Fruit fly (Drosophila melanogaster) whole organism, prepupa: ENCODE measurements around the gene CG34056.

Source experiments
- CG10631 ChIP-seq: fragments of 200-800 bp; sonication (Bioruptor generic); optimal IDR thresholded peaks from 2 replicates; lab custom pipeline; 2016; ENCODE audit warnings: missing biosample characterization, missing genetic modification characterization
- CG11294 ChIP-seq: fragments of 200-800 bp; sonication (Bioruptor generic); IDR thresholded peaks from 2 replicates; pipeline ENCODE4 v1.3.6; 2022; ENCODE audit warnings: missing biosample characterization, missing genetic modification characterization
- CG11762 ChIP-seq: fragments of 200-800 bp; sonication (Bioruptor generic); optimal IDR thresholded peaks from 3 replicates; lab custom pipeline; 2016; ENCODE audit warnings: missing biosample characterization, missing genetic modification characterization; ENCODE audit not compliant: insufficient read depth
- CG11902 ChIP-seq: fragments of 200-800 bp; sonication (Bioruptor generic); optimal IDR thresholded peaks from 3 replicates; lab custom pipeline; 2016; ENCODE audit warnings: missing biosample characterization, missing genetic modification characterization
- CG15336 ChIP-seq: fragments of 200-800 bp; sonication (Bioruptor generic); IDR thresholded peaks from 2 replicates; pipeline ENCODE4 v1.3.6; 2022; ENCODE audit warnings: missing biosample characterization, missing genetic modification characterization
- CG1621 ChIP-seq: fragments of 200-800 bp; sonication (Bioruptor generic); optimal IDR thresholded peaks from 3 replicates; lab custom pipeline; 2018; ENCODE audit warnings: missing biosample characterization, mild to moderate bottlenecking, missing genetic modification characterization
- CG16779 ChIP-seq: fragments of 200-800 bp; sonication (Bioruptor generic); optimal IDR thresholded peaks from 3 replicates; lab custom pipeline; 2017; ENCODE audit warnings: missing biosample characterization, mild to moderate bottlenecking, missing genetic modification characterization
- CG3032 ChIP-seq: fragments of 200-800 bp; optimal IDR thresholded peaks from 2 replicates; lab custom pipeline; 2019; ENCODE audit warnings: missing biosample characterization, mild to moderate bottlenecking, missing genetic modification characterization, moderate library complexity
- CG32006 ChIP-seq: fragments of 200-800 bp; sonication (Bioruptor generic); optimal IDR thresholded peaks from 3 replicates; lab custom pipeline; 2017; ENCODE audit warnings: missing biosample characterization, mild to moderate bottlenecking, missing genetic modification characterization
- CG34406 ChIP-seq: fragments of 200-800 bp; sonication (Bioruptor generic); optimal IDR thresholded peaks from 3 replicates; lab custom pipeline; 2016; ENCODE audit warnings: missing biosample characterization, missing genetic modification characterization
- CG3919 ChIP-seq: fragments of 200-800 bp; sonication (Bioruptor generic); optimal IDR thresholded peaks from 3 replicates; lab custom pipeline; 2016; ENCODE audit warnings: missing biosample characterization, missing genetic modification characterization
- CG6163 ChIP-seq: fragments of 200-800 bp; sonication (Bioruptor generic); IDR thresholded peaks from 3 replicates; pipeline ENCODE4 v1.3.6; 2022; ENCODE audit warnings: missing biosample characterization, missing genetic modification characterization
- CG6792 ChIP-seq: fragments of 200-800 bp; sonication (Bioruptor generic); optimal IDR thresholded peaks from 3 replicates; lab custom pipeline; 2016; ENCODE audit warnings: missing biosample characterization, missing genetic modification characterization
- CG6808 ChIP-seq: fragments of 200-800 bp; sonication (Bioruptor generic); optimal IDR thresholded peaks from 3 replicates; lab custom pipeline; 2017; ENCODE audit warnings: missing biosample characterization, missing genetic modification characterization, mild to moderate bottlenecking, moderate library complexity, missing genetic modification reagents
- CG6854 ChIP-seq: fragments of 200-800 bp; sonication (Bioruptor generic); optimal IDR thresholded peaks from 2 replicates; lab custom pipeline; 2017; ENCODE audit warnings: missing biosample characterization, mild to moderate bottlenecking, missing genetic modification characterization
- CG7368 ChIP-seq: fragments of 200-800 bp; sonication (Bioruptor generic); optimal IDR thresholded peaks from 3 replicates; lab custom pipeline; 2016; ENCODE audit warnings: missing biosample characterization, missing genetic modification characterization
- CG8319 ChIP-seq: fragments of 200-800 bp; sonication (Bioruptor generic); optimal IDR thresholded peaks from 3 replicates; lab custom pipeline; 2016; ENCODE audit warnings: missing biosample characterization, missing genetic modification characterization
- CG8632 ChIP-seq: fragments of 200-800 bp; sonication (Bioruptor generic); optimal IDR thresholded peaks from 3 replicates; lab custom pipeline; 2016; ENCODE audit warnings: missing biosample characterization, missing genetic modification characterization
- CG9139 ChIP-seq: fragments of 200-800 bp; sonication (Bioruptor generic); optimal IDR thresholded peaks from 3 replicates; lab custom pipeline; 2017; ENCODE audit warnings: missing biosample characterization, mild to moderate bottlenecking, missing genetic modification characterization
- Eip75B ChIP-seq: fragments of 200-800 bp; sonication (Bioruptor generic); optimal IDR thresholded peaks from 3 replicates; lab custom pipeline; 2016; ENCODE audit warnings: missing biosample characterization, missing genetic modification characterization
- Eip78C ChIP-seq: fragments of 200-800 bp; sonication (Bioruptor generic); peaks from one replicate; lab custom pipeline; 2016; ENCODE audit warnings: missing biosample characterization, missing genetic modification characterization
- Eip93F ChIP-seq: fragments of 200-800 bp; sonication (Bioruptor generic); optimal IDR thresholded peaks from 2 replicates; lab custom pipeline; 2016; ENCODE audit warnings: missing biosample characterization, mild to moderate bottlenecking, missing genetic modification characterization
- Ets21C ChIP-seq: fragments of 200-800 bp; sonication (Bioruptor generic); optimal IDR thresholded peaks from 3 replicates; lab custom pipeline; 2016; ENCODE audit warnings: missing biosample characterization, missing genetic modification characterization
- Hr38 ChIP-seq: sonication (Bioruptor generic); optimal IDR thresholded peaks from 2 replicates; lab custom pipeline; 2016; ENCODE audit warnings: missing biosample characterization, missing genetic modification characterization
- Hr39 ChIP-seq: fragments of 200-800 bp; sonication (Bioruptor generic); optimal IDR thresholded peaks from 2 replicates; lab custom pipeline; 2016; ENCODE audit warnings: missing biosample characterization, missing genetic modification characterization
- Hr4 ChIP-seq: fragments of 200-800 bp; sonication (Bioruptor generic); optimal IDR thresholded peaks from 3 replicates; lab custom pipeline; 2016; ENCODE audit warnings: missing biosample characterization, missing genetic modification characterization
- Lpt ChIP-seq: fragments of 200-800 bp; sonication (Bioruptor generic); optimal IDR thresholded peaks from 3 replicates; lab custom pipeline; 2016; ENCODE audit warnings: missing biosample characterization, missing genetic modification characterization
- Met ChIP-seq: fragments of 200-800 bp; sonication (Bioruptor generic); optimal IDR thresholded peaks from 3 replicates; lab custom pipeline; 2016; ENCODE audit warnings: missing biosample characterization, missing genetic modification characterization
- OdsH ChIP-seq: fragments of 200-800 bp; sonication (Bioruptor generic); optimal IDR thresholded peaks from 3 replicates; lab custom pipeline; 2016; ENCODE audit warnings: missing biosample characterization, missing genetic modification characterization
- Smox ChIP-seq: fragments of 200-800 bp; sonication (Bioruptor generic); optimal IDR thresholded peaks from 3 replicates; lab custom pipeline; 2016; ENCODE audit warnings: missing biosample characterization, missing genetic modification characterization
- Sox102F ChIP-seq: fragments of 200-800 bp; sonication (Bioruptor generic); optimal IDR thresholded peaks from 2 replicates; lab custom pipeline; 2016; ENCODE audit warnings: missing biosample characterization, mild to moderate bottlenecking, missing genetic modification characterization
- Sox15 ChIP-seq: fragments of 200-800 bp; sonication (Bioruptor generic); optimal IDR thresholded peaks from 3 replicates; lab custom pipeline; 2016; ENCODE audit warnings: missing biosample characterization, missing genetic modification characterization
- achi ChIP-seq: fragments of 200-800 bp; sonication (Bioruptor generic); optimal IDR thresholded peaks from 3 replicates; lab custom pipeline; 2016; ENCODE audit warnings: missing biosample characterization, missing genetic modification characterization
- acj6 ChIP-seq: fragments of 200-800 bp; sonication (Bioruptor generic); optimal IDR thresholded peaks from 3 replicates; lab custom pipeline; 2016; ENCODE audit warnings: missing biosample characterization, missing genetic modification characterization
- cyc ChIP-seq: fragments of 200-800 bp; sonication (Bioruptor generic); optimal IDR thresholded peaks from 3 replicates; lab custom pipeline; 2016; ENCODE audit warnings: missing biosample characterization, missing genetic modification characterization
- dac ChIP-seq: fragments of 200-800 bp; sonication (Bioruptor generic); optimal IDR thresholded peaks from 2 replicates; lab custom pipeline; 2017; ENCODE audit warnings: missing biosample characterization, mild to moderate bottlenecking, missing genetic modification characterization
- dsx ChIP-seq: fragments of 200-800 bp; optimal IDR thresholded peaks from 3 replicates; lab custom pipeline; 2019; ENCODE audit warnings: missing biosample characterization, mild to moderate bottlenecking, missing genetic modification characterization, moderate library complexity; ENCODE audit not compliant: poor library complexity, severe bottlenecking
- eg ChIP-seq: fragments of 200-800 bp; sonication (Bioruptor generic); IDR thresholded peaks from 3 replicates; pipeline ENCODE4 v1.3.6; 2022; ENCODE audit warnings: missing biosample characterization, missing genetic modification characterization
- esn ChIP-seq: fragments of 200-800 bp; sonication (Bioruptor generic); optimal IDR thresholded peaks from 2 replicates; lab custom pipeline; 2016; ENCODE audit warnings: missing biosample characterization, mild to moderate bottlenecking, missing genetic modification characterization, moderate library complexity
- fd59A ChIP-seq: fragments of 200-800 bp; sonication (Bioruptor generic); optimal IDR thresholded peaks from 2 replicates; lab custom pipeline; 2017; ENCODE audit warnings: missing biosample characterization, mild to moderate bottlenecking, missing genetic modification characterization, missing genetic modification reagents
- lz ChIP-seq: fragments of 200-800 bp; sonication (Bioruptor generic); optimal IDR thresholded peaks from 3 replicates; lab custom pipeline; 2016; ENCODE audit warnings: missing biosample characterization, missing genetic modification characterization
- net ChIP-seq: fragments of 200-800 bp; sonication (Bioruptor generic); optimal IDR thresholded peaks from 3 replicates; lab custom pipeline; 2016; ENCODE audit warnings: missing biosample characterization, missing genetic modification characterization
- pdm3 ChIP-seq: fragments of 200-800 bp; sonication (Bioruptor generic); optimal IDR thresholded peaks from 3 replicates; lab custom pipeline; 2016; ENCODE audit warnings: missing biosample characterization, missing genetic modification characterization
- salr ChIP-seq, 2 experiments: fragments of 200-800 bp; sonication (Bioruptor generic); optimal IDR thresholded peaks; 3 replicates each; lab custom pipeline; 2016 to 2018; ENCODE audit warnings: missing biosample characterization in 2 of 2, missing genetic modification characterization in 2 of 2, mild to moderate bottlenecking in 1 of 2
- spab ChIP-seq: fragments of 200-800 bp; sonication (Bioruptor generic); optimal IDR thresholded peaks from 2 replicates; lab custom pipeline; 2017; ENCODE audit warnings: missing biosample characterization, mild to moderate bottlenecking, missing genetic modification characterization, missing genetic modification reagents
- ss ChIP-seq, 2 experiments: fragments of 200-800 bp; sonication (Bioruptor generic); optimal IDR thresholded peaks; 2 replicates in 1 of 2; 3 replicates in 1 of 2; lab custom pipeline; 2017 to 2018; ENCODE audit warnings: mild to moderate bottlenecking in 2 of 2, missing biosample characterization in 2 of 2, missing genetic modification characterization in 2 of 2, moderate library complexity in 1 of 2
- topi ChIP-seq: fragments of 200-800 bp; sonication (Bioruptor generic); optimal IDR thresholded peaks from 3 replicates; lab custom pipeline; 2016; ENCODE audit warnings: missing biosample characterization, missing genetic modification characterization
- vri ChIP-seq: fragments of 200-800 bp; sonication (Bioruptor generic); optimal IDR thresholded peaks from 3 replicates; lab custom pipeline; 2016; ENCODE audit warnings: missing biosample characterization, mild to moderate bottlenecking, missing genetic modification characterization

CG34056 gene

dm6 chr3L:895314-895980 lies at the start of gene CG34056 (continued):
- TF ChIP-seq CG10631 (GFP tag; lab: Kevin White, UChicago) = peak; percentile 98
- peak; percentile 93 for TF ChIP-seq CG16779 (tag; lab: Kevin White, UChicago)
- peak; percentile 97 for TF ChIP-seq CG6808 (GFP tag; lab: Kevin White, UChicago)
- TF ChIP-seq Sox15 (GFP tag; lab: Kevin White, UChicago) = peak; percentile 93
- TF ChIP-seq CG32006 (GFP tag; lab: Kevin White, UChicago) = peak; percentile 97
- TF ChIP-seq Hr38 (GFP tag; lab: Kevin White, UChicago) = peak; percentile 27
- peak; percentile 99 for TF ChIP-seq CG15336 (GFP tag; lab: Robert Waterston, UW)
- peak; percentile 97 for TF ChIP-seq Met (GFP tag; lab: Kevin White, UChicago)
- TF ChIP-seq achi (GFP tag; lab: Kevin White, UChicago) = peak; percentile 98

DNA sequence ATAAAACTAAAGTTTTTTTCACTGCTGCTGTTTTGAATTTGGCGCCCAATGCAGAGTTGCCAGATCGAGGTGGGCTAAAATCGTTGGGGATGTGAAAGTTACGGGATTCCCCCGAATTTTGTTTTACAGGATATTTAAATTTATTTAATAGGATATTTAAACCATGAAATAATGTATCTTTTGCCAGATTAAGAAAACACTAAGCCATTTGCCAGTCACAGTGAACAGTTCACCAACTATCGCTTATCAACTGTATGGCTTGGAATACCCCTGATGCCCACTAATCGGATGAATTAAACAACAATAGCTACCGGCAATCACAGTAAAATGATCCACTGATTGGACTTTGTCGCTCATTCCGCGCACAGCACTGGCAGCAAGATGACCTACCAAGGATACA lies 44.7 kb upstream of the CG34056 start, which contains the start of gene Dci:
Gene Dci (plus strand): TSS at position 286 of the 400 bp plus-strand sequence.
- no peak for TF ChIP-seq spab
- TF ChIP-seq CG8632 (GFP tag; lab: Kevin White, UChicago) = no peak
- peak; percentile 5 for TF ChIP-seq dac (GFP tag; lab: Kevin White, UChicago)
- TF ChIP-seq Smox (GFP tag; lab: Kevin White, UChicago) = peak; percentile 61
- TF ChIP-seq esn (GFP tag; lab: Kevin White, UChicago) = peak; percentile 77
- no peak for TF ChIP-seq Hr38 (GFP tag; lab: Kevin White, UChicago)
- peak; percentile 13 for TF ChIP-seq CG11902 (GFP tag; lab: Kevin White, UChicago)
- peak; percentile 58 for TF ChIP-seq CG3032 (tag; lab: Kevin White, UChicago)
- TF ChIP-seq CG6163 (GFP tag; lab: Robert Waterston, UW) = peak; percentile 87
- peak; percentile 48 for TF ChIP-seq CG6792 (GFP tag; lab: Kevin White, UChicago)
- TF ChIP-seq CG8319 (GFP tag; lab: Kevin White, UChicago) = peak; percentile 35
- TF ChIP-seq CG7368 (GFP tag; lab: Kevin White, UChicago) = peak; percentile 16
- TF ChIP-seq Met (GFP tag; lab: Kevin White, UChicago) = no peak
- TF ChIP-seq Eip78C = peak; percentile 88
- no peak for TF ChIP-seq Eip93F (GFP tag; lab: Kevin White, UChicago)
- peak; percentile 40 for TF ChIP-seq CG11762 (GFP tag; lab: Kevin White, UChicago)
- TF ChIP-seq Ets21C (GFP tag; lab: Kevin White, UChicago) = peak; percentile 69
- TF ChIP-seq ss (GFP tag; optimal IDR thresholded peaks at IDR 0.05; lab: Kevin White, UChicago) = no peak
- no peak for TF ChIP-seq vri (GFP tag; lab: Kevin White, UChicago)
- peak; percentile 66 for TF ChIP-seq acj6 (GFP tag; lab: Kevin White, UChicago)
- TF ChIP-seq lz (GFP tag; lab: Kevin White, UChicago) = peak; percentile 70
- TF ChIP-seq topi (GFP tag; lab: Kevin White, UChicago) = peak; percentile 74
- no peak for TF ChIP-seq net
- TF ChIP-seq Hr39 = peak; percentile 79
- TF ChIP-seq Hr4 (GFP tag; lab: Kevin White, UChicago) = no peak
- TF ChIP-seq CG11294 (GFP tag; lab: Robert Waterston, UW) = peak; percentile 21; the same call in 1 of the 2 replicates
- TF ChIP-seq pdm3 (GFP tag; lab: Kevin White, UChicago) = peak; percentile 68
- TF ChIP-seq eg = peak; percentile 64
- peak; percentile 72 for TF ChIP-seq CG10631 (GFP tag; lab: Kevin White, UChicago)
- no peak for TF ChIP-seq Lpt (GFP tag; lab: Kevin White, UChicago)
- TF ChIP-seq CG6808 (GFP tag; lab: Kevin White, UChicago) = no peak
- peak; percentile 2 for TF ChIP-seq CG1621 (tag; lab: Kevin White, UChicago)
- TF ChIP-seq CG32006 (GFP tag; lab: Kevin White, UChicago) = peak; percentile 62
- TF ChIP-seq Sox102F (GFP tag; lab: Kevin White, UChicago) = peak; percentile 51
- peak; percentile 58 for TF ChIP-seq Eip75B (GFP tag; lab: Kevin White, UChicago)
- no peak for TF ChIP-seq CG9139 (GFP tag; lab: Kevin White, UChicago)
- peak; percentile 60 for TF ChIP-seq CG3919 (GFP tag; lab: Kevin White, UChicago)
- no peak for TF ChIP-seq CG6854 (GFP tag; lab: Kevin White, UChicago)
- TF ChIP-seq CG34406 = no peak
- peak; percentile 76 for TF ChIP-seq OdsH
- peak; percentile 56 for TF ChIP-seq dsx
- peak in 1 of 2 experiments; percentile 33 for TF ChIP-seq salr (GFP tag; optimal IDR thresholded peaks at IDR 0.05; lab: Kevin White, UChicago)
- peak; percentile 4 for TF ChIP-seq fd59A
- TF ChIP-seq cyc = peak; percentile 71
